Worm (Caenorhabditis elegans) whole organism, L4 larva: ENCODE data around the gene ZK354.6.
"Not testable (repeated sequence)": the region's sequence is repeated elsewhere in the genome, so short reads cannot be mapped to it uniquely, and the experiment has no call there.

Source experiments
- Y48G9A.11 ChIP-seq: fragments of 200-800 bp; sonication (Bioruptor generic); IDR thresholded peaks from 2 replicates; pipeline ENCODE4 v1.3.6; 2022; ENCODE audit warnings: missing genetic modification reagents, missing genetic modification characterization, missing compliant biosample characterization
- mxl-3 ChIP-seq: fragments of 200-800 bp; sonication (Bioruptor generic); optimal IDR thresholded peaks from 2 replicates; lab custom pipeline; 2018; ENCODE audit warnings: mild to moderate bottlenecking, missing genetic modification characterization, missing compliant biosample characterization
- nhr-28 ChIP-seq: fragments of 150-350 bp; optimal IDR thresholded peaks from 2 replicates; lab custom pipeline; 2014; ENCODE audit warnings: missing biosample characterization, missing genetic modification characterization
- pha-4 ChIP-seq, 2 experiments: fragments of 150-350 bp in 1 of 2; fragments of 200-800 bp in 1 of 2; sonication (Bioruptor generic) in 1 of 2; IDR thresholded peaks in 1 of 2; optimal IDR thresholded peaks in 1 of 2; 2 replicates each; pipeline versions ENCODE4 v1.3.6 to Lab custom; 2014 to 2022; ENCODE audit warnings: missing genetic modification characterization in 2 of 2, missing genetic modification reagents in 2 of 2, missing biosample characterization in 1 of 2, missing compliant biosample characterization in 1 of 2
- sdz-12 ChIP-seq: fragments of 200-800 bp; sonication (Bioruptor generic); optimal IDR thresholded peaks from 2 replicates; lab custom pipeline; 2018; ENCODE audit warnings: mild to moderate bottlenecking, missing genetic modification characterization, missing compliant biosample characterization
- tag-97 ChIP-seq: fragments of 200-800 bp; sonication (Bioruptor generic); IDR thresholded peaks from 2 replicates; pipeline ENCODE4 v1.3.6; 2022; ENCODE audit warnings: missing genetic modification characterization, missing compliant biosample characterization

ce11 chrIV:5309137-5309536, 11.8 kb upstream of the ZK354.6 start:
- TF ChIP-seq pha-4 (GFP tag; IDR thresholded peaks at IDR 0.05; lab: Robert Waterston, UW); pha-4 (tag; optimal IDR thresholded peaks at IDR 0.05; lab: Kevin White, UChicago); sdz-12 (GFP tag; lab: Kevin White, UChicago); mxl-3 (GFP tag; lab: Kevin White, UChicago); Y48G9A.11 (GFP tag; lab: Robert Waterston, UW); tag-97 (GFP tag; lab: Robert Waterston, UW); nhr-28: not testable (repeated sequence)
